Worm (Caenorhabditis elegans) whole organism, L1 larva: ENCODE results near the gene rpi-2.

Source experiments
- F16B12.6 ChIP-seq: fragments of 150-350 bp; optimal IDR thresholded peaks from 2 replicates; lab custom pipeline; 2014; ENCODE audit warnings: missing biosample characterization, missing genetic modification characterization
- Y116A8C.19 ChIP-seq: sonication (generic microtip); optimal IDR thresholded peaks from 2 replicates; lab custom pipeline; 2016; ENCODE audit warnings: missing compliant biosample characterization, missing genetic modification characterization, borderline replicate concordance
- alr-1 ChIP-seq: fragments of 200-800 bp; sonication (Bioruptor generic); optimal IDR thresholded peaks from 2 replicates; lab custom pipeline; 2018; ENCODE audit warnings: borderline replicate concordance, mild to moderate bottlenecking, missing genetic modification characterization, missing compliant biosample characterization
- ceh-63 ChIP-seq: fragments of 200-800 bp; sonication (Bioruptor generic); optimal IDR thresholded peaks from 2 replicates; lab custom pipeline; 2018; ENCODE audit warnings: mild to moderate bottlenecking, missing genetic modification characterization, missing compliant biosample characterization
- ceh-82 ChIP-seq, 3 experiments: fragments of 150-350 bp in 1 of 3; sonication (generic microtip) in 2 of 3; optimal IDR thresholded peaks; 2 replicates each; lab custom pipeline; 2014 to 2017; ENCODE audit warnings: missing biosample characterization in 3 of 3, missing genetic modification characterization in 3 of 3
- ceh-88 ChIP-seq: fragments of 200-800 bp; sonication (Bioruptor generic); IDR thresholded peaks from 2 replicates; pipeline ENCODE4 v1.3.6; 2022; ENCODE audit warnings: missing genetic modification characterization, missing compliant biosample characterization
- ceh-90 ChIP-seq: sonication (generic microtip); optimal IDR thresholded peaks from 2 replicates; lab custom pipeline; 2016; ENCODE audit warnings: missing genetic modification characterization, missing compliant biosample characterization
- dpl-1 ChIP-seq, 3 experiments: fragments of 150-350 bp in 2 of 3; sonication (generic microtip) in 1 of 3; optimal IDR thresholded peaks; 2 replicates each; lab custom pipeline; 2014 to 2017; ENCODE audit warnings: missing biosample characterization in 3 of 3, missing genetic modification characterization in 3 of 3, missing genetic modification reagents in 3 of 3
- dsc-1 ChIP-seq: sonication (generic microtip); optimal IDR thresholded peaks from 2 replicates; lab custom pipeline; 2016; ENCODE audit warnings: mild to moderate bottlenecking, missing genetic modification characterization, missing compliant biosample characterization
- efl-1 ChIP-seq, 4 experiments: fragments of 150-350 bp; optimal IDR thresholded peaks in 3 of 4; peaks in 1 of 4; 1 replicate in 1 of 4; 2 replicates in 3 of 4; lab custom pipeline; 2014; ENCODE audit warnings: missing biosample characterization in 2 of 4, missing genetic modification characterization in 2 of 4, missing genetic modification reagents in 2 of 4
- efl-3 ChIP-seq: fragments of 200-800 bp; sonication (Bioruptor generic); optimal IDR thresholded peaks from 2 replicates; lab custom pipeline; 2018; ENCODE audit warnings: mild to moderate bottlenecking, missing genetic modification characterization, missing compliant biosample characterization
- egl-13 ChIP-seq: sonication (generic microtip); optimal IDR thresholded peaks from 2 replicates; lab custom pipeline; 2016; ENCODE audit warnings: missing genotype, missing genetic modification reagents, missing genetic modification characterization, missing compliant biosample characterization
- elt-2 ChIP-seq: sonication (generic microtip); optimal IDR thresholded peaks from 2 replicates; lab custom pipeline; 2016; ENCODE audit warnings: missing genetic modification characterization, mild to moderate bottlenecking, inconsistent platforms, missing compliant biosample characterization, missing genetic modification reagents
- elt-3 ChIP-seq, 6 experiments: fragments of 150-350 bp in 1 of 6; sonication (generic microtip); optimal IDR thresholded peaks; 2 replicates each; lab custom pipeline; 2017 to 2018; ENCODE audit warnings: missing biosample characterization in 6 of 6, missing genetic modification characterization in 6 of 6, inconsistent platforms in 1 of 6
- fkh-10 ChIP-seq: sonication (generic microtip); optimal IDR thresholded peaks from 2 replicates; lab custom pipeline; 2017; ENCODE audit warnings: missing biosample characterization, missing genetic modification reagents, missing genetic modification characterization
- fkh-4 ChIP-seq: sonication (generic microtip); optimal IDR thresholded peaks from 2 replicates; lab custom pipeline; 2016; ENCODE audit warnings: missing compliant biosample characterization, missing genetic modification characterization, borderline replicate concordance
- grh-1 ChIP-seq: fragments of 200-800 bp; sonication (Bioruptor generic); IDR thresholded peaks from 2 replicates; pipeline ENCODE4 v1.3.6; 2022; ENCODE audit warnings: missing genetic modification reagents, missing genetic modification characterization, missing compliant biosample characterization
- isw-1 ChIP-seq: fragments of 200-800 bp; sonication (Bioruptor generic); IDR thresholded peaks from 2 replicates; pipeline ENCODE4 v1.3.6; 2022; ENCODE audit warnings: missing genetic modification characterization, missing compliant biosample characterization
- jun-1 ChIP-seq: fragments of 150-350 bp; optimal IDR thresholded peaks from 2 replicates; lab custom pipeline; 2014; ENCODE audit warnings: missing biosample characterization, missing genetic modification reagents, missing genetic modification characterization
- lir-3 ChIP-seq: sonication (generic microtip); optimal IDR thresholded peaks from 2 replicates; lab custom pipeline; 2016; ENCODE audit warnings: mild to moderate bottlenecking, missing genetic modification characterization, moderate library complexity, missing compliant biosample characterization; ENCODE audit not compliant: poor library complexity
- mep-1 ChIP-seq: fragments of 150-350 bp; optimal IDR thresholded peaks from 2 replicates; lab custom pipeline; 2014; ENCODE audit warnings: missing biosample characterization, missing genetic modification characterization
- nhr-11 ChIP-seq: fragments of 150-350 bp; optimal IDR thresholded peaks from 2 replicates; lab custom pipeline; 2014; ENCODE audit warnings: missing biosample characterization, missing genetic modification characterization
- nhr-19 ChIP-seq: fragments of 200-800 bp; sonication (Bioruptor generic); conservative IDR thresholded peaks from 2 replicates; pipeline ENCODE4 v1.3.6; 2022; ENCODE audit warnings: missing genetic modification characterization, missing compliant biosample characterization
- nhr-20 ChIP-seq: sonication (generic microtip); optimal IDR thresholded peaks from 2 replicates; lab custom pipeline; 2016; ENCODE audit warnings: mild to moderate bottlenecking, missing genetic modification characterization, missing compliant biosample characterization
- nhr-47 ChIP-seq: sonication (generic microtip); optimal IDR thresholded peaks from 2 replicates; lab custom pipeline; 2016; ENCODE audit warnings: mild to moderate bottlenecking, missing genetic modification characterization, moderate library complexity, missing compliant biosample characterization
- nhr-71 ChIP-seq: sonication (generic microtip); optimal IDR thresholded peaks from 2 replicates; lab custom pipeline; 2016; ENCODE audit warnings: mild to moderate bottlenecking, missing genetic modification characterization, moderate library complexity, missing compliant biosample characterization
- nhr-76 ChIP-seq: sonication (generic microtip); optimal IDR thresholded peaks from 2 replicates; lab custom pipeline; 2017; ENCODE audit warnings: missing biosample characterization, missing genetic modification characterization
- nhr-84 ChIP-seq: sonication (generic microtip); optimal IDR thresholded peaks from 2 replicates; lab custom pipeline; 2017; ENCODE audit warnings: missing biosample characterization, missing genetic modification characterization
- nhr-85 ChIP-seq: sonication (generic microtip); peaks from one replicate; lab custom pipeline; 2016; ENCODE audit warnings: missing genetic modification characterization, inconsistent platforms, missing compliant biosample characterization
- nhr-90 ChIP-seq: sonication (generic microtip); optimal IDR thresholded peaks from 2 replicates; lab custom pipeline; 2016; ENCODE audit warnings: mild to moderate bottlenecking, missing genetic modification characterization, missing compliant biosample characterization; ENCODE audit not compliant: poor library complexity
- pax-3 ChIP-seq: fragments of 200-800 bp; sonication (Bioruptor generic); optimal IDR thresholded peaks from 2 replicates; lab custom pipeline; 2018; ENCODE audit warnings: mild to moderate bottlenecking, missing genetic modification characterization, moderate library complexity, missing compliant biosample characterization
- pqm-1 ChIP-seq: sonication (generic microtip); optimal IDR thresholded peaks from 3 replicates; lab custom pipeline; 2017; ENCODE audit warnings: missing biosample characterization, missing genetic modification characterization
- skn-1 ChIP-seq: fragments of 150-350 bp; optimal IDR thresholded peaks from 2 replicates; lab custom pipeline; 2014; ENCODE audit warnings: missing biosample characterization, missing genetic modification characterization
- sox-4 ChIP-seq: sonication (generic microtip); optimal IDR thresholded peaks from 2 replicates; lab custom pipeline; 2016; ENCODE audit warnings: missing genetic modification characterization, missing compliant biosample characterization
- sptf-1 ChIP-seq: fragments of 150-350 bp; optimal IDR thresholded peaks from 2 replicates; lab custom pipeline; 2014; ENCODE audit warnings: missing biosample characterization, missing genetic modification characterization
- swsn-7 ChIP-seq: sonication (generic microtip); optimal IDR thresholded peaks from 2 replicates; lab custom pipeline; 2016; ENCODE audit warnings: missing genetic modification characterization, missing compliant biosample characterization
- tbx-2 ChIP-seq: sonication (generic microtip); optimal IDR thresholded peaks from 2 replicates; lab custom pipeline; 2016; ENCODE audit warnings: missing genetic modification characterization, missing compliant biosample characterization
- tlp-1 ChIP-seq: fragments of 150-350 bp; optimal IDR thresholded peaks from 2 replicates; lab custom pipeline; 2014; ENCODE audit warnings: missing biosample characterization, missing genetic modification characterization
- unc-30 ChIP-seq: sonication (generic microtip); optimal IDR thresholded peaks from 2 replicates; lab custom pipeline; 2017; ENCODE audit warnings: missing biosample characterization, missing genetic modification characterization
- unc-62 ChIP-seq: fragments of 150-350 bp; optimal IDR thresholded peaks from 2 replicates; lab custom pipeline; 2014; ENCODE audit warnings: missing biosample characterization, missing genetic modification reagents, missing genetic modification characterization
- unc-98 ChIP-seq: fragments of 200-800 bp; sonication (Bioruptor generic); IDR thresholded peaks from 2 replicates; pipeline ENCODE4 v1.3.6; 2022; ENCODE audit warnings: missing genetic modification characterization, missing compliant biosample characterization
- xbp-1 ChIP-seq: sonication (generic microtip); optimal IDR thresholded peaks from 2 replicates; lab custom pipeline; 2016; ENCODE audit warnings: missing genetic modification characterization, missing compliant biosample characterization
- zip-4 ChIP-seq: fragments of 200-800 bp; sonication (Bioruptor generic); optimal IDR thresholded peaks from 2 replicates; lab custom pipeline; 2018; ENCODE audit warnings: mild to moderate bottlenecking, missing genetic modification characterization, moderate library complexity, missing compliant biosample characterization
- ztf-11 ChIP-seq, 2 experiments: sonication (generic microtip); optimal IDR thresholded peaks; 2 replicates each; lab custom pipeline; 2016 to 2017; ENCODE audit warnings: missing genetic modification characterization in 2 of 2, missing biosample characterization in 1 of 2, missing compliant biosample characterization in 1 of 2
- ztf-4 ChIP-seq: fragments of 150-350 bp; optimal IDR thresholded peaks from 2 replicates; lab custom pipeline; 2014; ENCODE audit warnings: missing biosample characterization, missing genetic modification characterization

rpi-2 gene

DNA sequence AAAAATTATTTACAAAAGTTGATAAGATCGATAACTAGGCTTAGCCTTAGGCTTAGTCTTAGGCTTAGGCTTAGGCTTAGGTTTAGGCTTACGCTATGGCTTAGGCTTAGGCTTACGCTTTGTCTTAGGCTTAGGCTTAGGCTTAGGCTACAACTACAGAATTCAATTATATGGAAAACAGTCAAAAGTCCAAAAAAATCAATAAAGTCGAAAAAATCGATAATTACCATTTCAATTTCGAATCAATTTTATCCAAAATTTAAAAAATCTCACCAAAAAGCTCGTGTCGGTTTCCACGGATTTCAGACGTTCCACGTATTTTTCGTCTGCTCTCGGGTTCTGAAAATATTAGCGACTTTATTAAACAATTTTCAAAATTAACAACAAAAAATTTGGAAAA is 34.1 kb upstream of the rpi-2 start:
- TF ChIP-seq ceh-63 (no peak), pqm-1 (tag; lab: Kevin White, UChicago) (no peak), dsc-1 (tag; lab: Kevin White, UChicago) (no peak), ceh-82 (tag; optimal IDR thresholded peaks at IDR 0.05; lab: Kevin White, UChicago) (no peak), fkh-10 (GFP tag; lab: Kevin White, UChicago) (no peak), sptf-1 (tag; lab: Kevin White, UChicago) (no peak), ztf-4 (tag; lab: Kevin White, UChicago) (no peak), ceh-88 (GFP tag; lab: Robert Waterston, UW) (no peak), unc-30 (no peak), nhr-76 (no peak)

ce11 chrIV:1679227-1679626 is 31.8 kb upstream of the rpi-2 start:
- TF ChIP-seq nhr-11 (tag; lab: Kevin White, UChicago) = no peak
- no peak for TF ChIP-seq elt-2
- no peak for TF ChIP-seq jun-1 (tag; lab: Kevin White, UChicago)
- TF ChIP-seq elt-3 (tag; optimal IDR thresholded peaks at IDR 0.05; lab: Kevin White, UChicago) = no peak
- no peak for TF ChIP-seq skn-1
- TF ChIP-seq F16B12.6 (tag; lab: Kevin White, UChicago) = no peak
- no peak for TF ChIP-seq nhr-85
- TF ChIP-seq ceh-63 = no peak
- no peak for TF ChIP-seq sox-4 (tag; lab: Kevin White, UChicago)
- no peak for TF ChIP-seq mep-1 (tag; lab: Kevin White, UChicago)
- TF ChIP-seq alr-1 = no peak
- TF ChIP-seq zip-4 = no peak

- TF ChIP-seq isw-1 (GFP tag; lab: Robert Waterston, UW) (no peak), sox-4 (tag; lab: Kevin White, UChicago) (no peak), dpl-1 (GFP tag; optimal IDR thresholded peaks at IDR 0.05; lab: Kevin White, UChicago) (no peak)
- TF ChIP-seq, all 84 proteins: peak for 0
Measured at ce11 chrIV:1682066-1682465, 29.0 kb upstream of the rpi-2 start, which contains the start of gene Y41D4B.24. Gene Y41D4B.24 (minus strand): TSS chrIV:1682166.

DNA sequence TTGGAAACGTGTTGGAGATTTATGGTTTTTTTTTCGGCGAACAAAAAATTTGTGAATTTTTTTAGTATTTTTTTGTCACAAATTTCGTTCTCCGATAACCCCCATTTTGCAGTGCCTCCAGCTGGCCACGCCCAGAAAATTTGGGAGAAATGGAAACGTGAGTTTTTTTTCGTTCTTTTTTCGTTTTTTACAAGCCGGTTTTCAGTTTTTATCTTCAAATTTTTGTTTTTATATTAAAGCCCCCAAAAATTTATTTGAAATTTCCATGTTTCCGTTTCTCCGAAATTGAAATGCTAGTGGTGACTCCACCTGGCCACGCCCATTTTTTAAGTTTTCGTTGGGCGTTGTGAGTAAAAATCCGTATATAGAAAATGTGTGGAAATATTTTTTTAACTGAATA is 23.9 kb upstream of the rpi-2 start:
- TF ChIP-seq nhr-20 (tag; lab: Kevin White, UChicago) (no peak), dsc-1 (tag; lab: Kevin White, UChicago) (peak; percentile 30), fkh-4 (tag; lab: Kevin White, UChicago) (peak; percentile 44), unc-62 (GFP tag; lab: Kevin White, UChicago) (no peak), egl-13 (peak; percentile 37), xbp-1 (tag; lab: Kevin White, UChicago) (peak; percentile 4), efl-3 (GFP tag; lab: Kevin White, UChicago) (no peak), nhr-19 (GFP tag; lab: Robert Waterston, UW) (no peak), tlp-1 (no peak), nhr-85 (peak; percentile 70), swsn-7 (tag; lab: Kevin White, UChicago) (peak; percentile 4), sox-4 (tag; lab: Kevin White, UChicago) (peak; percentile 31), Y116A8C.19 (tag; lab: Kevin White, UChicago) (no peak), grh-1 (GFP tag; lab: Robert Waterston, UW) (0 out of 2 replicates have a peak, but pooled peaks have one; percentile 29), efl-1 (optimal IDR thresholded peaks at IDR 0.05; lab: Kevin White, UChicago) (peak in 1 of 2 experiments; percentile 10), efl-1 (GFP tag; optimal IDR thresholded peaks at IDR 0.05 in 1 of 2; lab: Kevin White, UChicago) (no peak), pax-3 (tag; lab: Kevin White, UChicago) (peak; percentile 33), unc-30 (no peak), nhr-90 (tag; lab: Kevin White, UChicago) (peak; percentile 68), ceh-90 (tag; lab: Kevin White, UChicago) (peak; percentile 50), unc-98 (GFP tag; lab: Robert Waterston, UW) (peak; percentile 77), nhr-71 (tag; lab: Kevin White, UChicago) (peak; percentile 43), nhr-84 (tag; lab: Kevin White, UChicago) (no peak), isw-1 (GFP tag; lab: Robert Waterston, UW) (0 out of 2 replicates have a peak, but pooled peaks have one; percentile 19), nhr-47 (tag; lab: Kevin White, UChicago) (peak; percentile 43), ztf-11 (tag; optimal IDR thresholded peaks at IDR 0.05; lab: Kevin White, UChicago) (peak in 1 of 2 experiments; percentile 56), tbx-2 (tag; lab: Kevin White, UChicago) (peak; percentile 51), lir-3 (tag; lab: Kevin White, UChicago) (peak; percentile 66), elt-2 (peak; percentile 67)
